Worm (Caenorhabditis elegans) whole organism, L3 larva: ENCODE data around the gene srd-13.

Experiments used
- egl-27 ChIP-seq: sonication (generic microtip); optimal IDR thresholded peaks from 4 replicates; lab custom pipeline; 2017; ENCODE audit warnings: missing biosample characterization, missing genetic modification reagents, missing genetic modification characterization
- pha-4 ChIP-seq: fragments of 150-350 bp; optimal IDR thresholded peaks from 2 replicates; lab custom pipeline; 2014; ENCODE audit warnings: missing biosample characterization, missing genetic modification reagents, missing genetic modification characterization
- sea-2 ChIP-seq: fragments of 150-350 bp; sonication (generic microtip); optimal IDR thresholded peaks from 4 replicates; lab custom pipeline; 2014; ENCODE audit warnings: missing biosample characterization, missing genetic modification reagents, missing genetic modification characterization

ce11 chrIV:5649073-5649583 lies 13.7 kb upstream of the srd-13 start, which contains the start of gene csn-5:
- TF ChIP-seq sea-2 = no peak
- TF ChIP-seq egl-27 (tag; lab: Kevin White, UChicago) = no peak
- TF ChIP-seq pha-4 = peak; percentile 56
